Fruit fly (Drosophila melanogaster) S2 (cell line): Measurements from ENCODE around the gene CG31278.

ENCODE experiments used
- CG8478 ChIP-seq: fragments of >200 bp; optimal IDR thresholded peaks from 2 replicates; lab custom pipeline; 2018
- CTCF ChIP-seq, 2 experiments: fragments of >200 bp; optimal IDR thresholded peaks; 2 replicates each; lab custom pipeline; 2018

The CG31278 gene

DNA sequence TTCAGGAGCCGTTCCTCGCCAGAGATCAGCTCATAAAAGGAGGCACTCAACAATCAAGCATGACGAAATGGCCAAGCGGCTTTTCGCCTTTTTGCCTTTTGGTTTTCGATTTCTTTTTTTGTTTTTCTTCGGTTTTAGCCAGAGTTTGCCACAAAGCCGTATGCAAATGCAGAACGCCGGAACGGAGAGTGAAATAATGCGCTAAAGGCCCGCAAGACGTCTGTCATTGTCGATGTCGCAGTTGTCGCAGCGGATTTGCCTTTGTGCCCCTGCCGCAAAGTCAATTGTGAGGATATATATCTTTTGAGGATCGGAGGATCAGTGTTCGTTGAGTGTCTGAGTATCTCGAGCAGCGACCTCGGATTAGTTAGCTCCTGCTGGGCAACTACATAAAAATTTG is 40.2 kb downstream of the CG31278 start:
- no peak for TF ChIP-seq CG8478 (lab: Kevin White, UChicago)
- TF ChIP-seq CTCF (optimal IDR thresholded peaks at IDR 0.05; lab: Kevin White, UChicago), result no peak

DNA sequence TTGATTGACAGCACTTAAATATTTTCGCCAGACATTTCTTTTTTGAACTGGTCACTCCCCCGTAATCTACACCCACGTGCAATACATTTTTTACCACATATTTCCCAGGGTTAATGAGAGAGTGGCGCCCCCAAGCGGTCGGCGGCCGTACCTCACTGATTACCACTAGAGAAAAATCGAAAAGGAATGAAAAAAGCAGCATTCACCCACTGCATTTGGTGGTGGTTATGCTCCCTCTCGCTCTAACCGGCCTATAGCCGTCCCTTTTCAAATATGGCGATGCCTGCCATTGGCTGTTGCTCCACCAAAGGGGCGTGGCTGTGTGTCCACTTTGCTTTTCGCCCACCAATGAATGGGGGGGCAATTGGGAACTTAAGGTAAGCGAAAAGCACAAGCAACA is 43.2 kb downstream of the CG31278 start:
- peak; percentile 92 to 97 for TF ChIP-seq CTCF (optimal IDR thresholded peaks at IDR 0.05; lab: Kevin White, UChicago)
- TF ChIP-seq CG8478 (lab: Kevin White, UChicago), result no peak

DNA sequence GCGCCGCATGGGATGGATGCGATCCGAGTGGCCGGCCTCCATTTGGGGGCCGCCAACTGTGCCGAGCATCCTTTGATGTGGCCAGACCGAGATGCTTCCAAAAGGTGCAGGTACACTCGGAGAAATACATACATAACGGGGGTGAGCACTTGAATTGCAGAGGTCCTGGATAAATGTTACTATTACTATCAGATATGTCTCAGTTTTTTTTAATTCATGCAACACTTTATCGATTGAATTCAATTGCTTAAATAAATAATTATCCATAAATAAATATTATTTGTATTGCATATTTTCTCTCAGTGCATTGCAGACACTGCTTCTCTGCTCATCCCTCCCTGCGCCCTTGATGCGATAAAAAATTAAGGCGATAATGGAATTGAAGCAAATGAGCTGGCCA is 47.0 kb downstream of the CG31278 start:
- TF ChIP-seq CG8478 (lab: Kevin White, UChicago), result no peak
- no peak for TF ChIP-seq CTCF (optimal IDR thresholded peaks at IDR 0.05; lab: Kevin White, UChicago)

DNA sequence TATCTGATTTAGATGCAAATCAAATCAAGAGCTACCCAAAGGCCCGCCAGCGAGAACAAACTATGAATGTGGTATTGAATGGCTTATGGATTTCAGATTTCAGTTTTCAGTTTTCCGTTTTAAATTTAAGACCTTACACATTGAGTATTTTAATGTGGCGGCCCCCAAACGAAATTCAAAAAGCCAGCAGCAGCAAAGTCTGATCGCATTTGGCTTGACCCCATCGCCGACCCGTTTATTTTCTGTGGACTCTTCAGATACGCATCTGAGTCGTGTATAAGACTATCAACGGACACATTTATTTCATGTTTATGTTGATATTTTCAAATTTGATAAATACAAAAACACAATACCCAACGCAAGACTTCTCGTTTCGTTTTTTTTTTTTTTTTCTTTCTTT is 48.6 kb downstream of the CG31278 start:
- TF ChIP-seq CG8478 (lab: Kevin White, UChicago) (no peak), CTCF (optimal IDR thresholded peaks at IDR 0.05; lab: Kevin White, UChicago) (no peak)

DNA sequence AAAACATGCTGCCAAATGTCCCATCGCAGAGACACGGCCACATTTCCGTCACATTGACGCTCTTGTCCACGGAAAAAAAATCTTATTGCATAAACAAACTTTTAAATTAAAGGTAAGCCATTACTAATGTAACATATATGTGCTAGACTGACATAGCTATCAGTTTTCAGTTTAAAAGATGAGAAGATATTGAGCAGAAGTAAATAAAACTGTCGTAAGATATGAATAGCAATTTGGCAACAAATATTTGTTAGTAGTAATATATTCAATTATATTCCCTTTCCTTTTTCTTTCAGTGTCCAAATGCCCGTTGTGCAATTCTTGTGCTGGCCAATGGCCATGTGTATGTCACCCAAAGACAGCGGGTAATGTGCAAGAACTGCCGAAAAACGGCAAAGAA is 49.4 kb downstream of the CG31278 start:
- TF ChIP-seq CG8478 (lab: Kevin White, UChicago), result no peak
